Worm (Caenorhabditis elegans) whole organism, L1 larva: ENCODE measurements around the gene mrpl-4.

Experiments used
- alr-1 ChIP-seq: fragments of 200-800 bp; sonication (Bioruptor generic); optimal IDR thresholded peaks from 2 replicates; lab custom pipeline; 2018; ENCODE audit warnings: borderline replicate concordance, mild to moderate bottlenecking, missing genetic modification characterization, missing compliant biosample characterization
- ceh-63 ChIP-seq: fragments of 200-800 bp; sonication (Bioruptor generic); optimal IDR thresholded peaks from 2 replicates; lab custom pipeline; 2018; ENCODE audit warnings: mild to moderate bottlenecking, missing genetic modification characterization, missing compliant biosample characterization
- ceh-8 ChIP-seq: fragments of 200-800 bp; sonication (Bioruptor generic); optimal IDR thresholded peaks from 2 replicates; lab custom pipeline; 2018; ENCODE audit warnings: mild to moderate bottlenecking, missing genetic modification characterization, moderate library complexity, missing compliant biosample characterization
- ceh-88 ChIP-seq: fragments of 200-800 bp; sonication (Bioruptor generic); IDR thresholded peaks from 2 replicates; pipeline ENCODE4 v1.3.6; 2022; ENCODE audit warnings: missing genetic modification characterization, missing compliant biosample characterization
- ceh-90 ChIP-seq: sonication (generic microtip); optimal IDR thresholded peaks from 2 replicates; lab custom pipeline; 2016; ENCODE audit warnings: missing genetic modification characterization, missing compliant biosample characterization
- ces-1 ChIP-seq: fragments of 150-350 bp; optimal IDR thresholded peaks from 2 replicates; lab custom pipeline; 2014; ENCODE audit warnings: missing biosample characterization, missing genetic modification reagents, missing genetic modification characterization
- dsc-1 ChIP-seq: sonication (generic microtip); optimal IDR thresholded peaks from 2 replicates; lab custom pipeline; 2016; ENCODE audit warnings: mild to moderate bottlenecking, missing genetic modification characterization, missing compliant biosample characterization
- efl-1 ChIP-seq, 4 experiments: fragments of 150-350 bp; optimal IDR thresholded peaks in 3 of 4; peaks in 1 of 4; 1 replicate in 1 of 4; 2 replicates in 3 of 4; lab custom pipeline; 2014; ENCODE audit warnings: missing biosample characterization in 2 of 4, missing genetic modification characterization in 2 of 4, missing genetic modification reagents in 2 of 4
- efl-3 ChIP-seq: fragments of 200-800 bp; sonication (Bioruptor generic); optimal IDR thresholded peaks from 2 replicates; lab custom pipeline; 2018; ENCODE audit warnings: mild to moderate bottlenecking, missing genetic modification characterization, missing compliant biosample characterization
- elt-2 ChIP-seq: sonication (generic microtip); optimal IDR thresholded peaks from 2 replicates; lab custom pipeline; 2016; ENCODE audit warnings: missing genetic modification characterization, mild to moderate bottlenecking, inconsistent platforms, missing compliant biosample characterization, missing genetic modification reagents
- ets-5 ChIP-seq: fragments of 200-800 bp; sonication (Bioruptor generic); IDR thresholded peaks from 2 replicates; pipeline ENCODE4 v1.3.6; 2022; ENCODE audit warnings: missing genetic modification characterization, missing compliant biosample characterization
- fkh-10 ChIP-seq: sonication (generic microtip); optimal IDR thresholded peaks from 2 replicates; lab custom pipeline; 2017; ENCODE audit warnings: missing biosample characterization, missing genetic modification reagents, missing genetic modification characterization
- fkh-4 ChIP-seq: sonication (generic microtip); optimal IDR thresholded peaks from 2 replicates; lab custom pipeline; 2016; ENCODE audit warnings: missing compliant biosample characterization, missing genetic modification characterization, borderline replicate concordance
- grh-1 ChIP-seq: fragments of 200-800 bp; sonication (Bioruptor generic); IDR thresholded peaks from 2 replicates; pipeline ENCODE4 v1.3.6; 2022; ENCODE audit warnings: missing genetic modification reagents, missing genetic modification characterization, missing compliant biosample characterization
- hlh-17 ChIP-seq: fragments of 200-800 bp; sonication (Bioruptor generic); optimal IDR thresholded peaks from 2 replicates; lab custom pipeline; 2018; ENCODE audit warnings: missing genetic modification characterization, mild to moderate bottlenecking, missing compliant biosample characterization, moderate library complexity, borderline replicate concordance
- hpl-2 ChIP-seq: fragments of 150-350 bp; optimal IDR thresholded peaks from 2 replicates; lab custom pipeline; 2014; ENCODE audit warnings: missing biosample characterization, missing genetic modification reagents, missing genetic modification characterization
- isw-1 ChIP-seq: fragments of 200-800 bp; sonication (Bioruptor generic); IDR thresholded peaks from 2 replicates; pipeline ENCODE4 v1.3.6; 2022; ENCODE audit warnings: missing genetic modification characterization, missing compliant biosample characterization
- lin-13 ChIP-seq: fragments of 150-350 bp; optimal IDR thresholded peaks from 2 replicates; lab custom pipeline; 2014; ENCODE audit warnings: missing biosample characterization, missing genetic modification reagents, missing genetic modification characterization
- lin-35 ChIP-seq, 2 experiments: fragments of 150-350 bp; optimal IDR thresholded peaks; 2 replicates each; lab custom pipeline; 2014; ENCODE audit warnings: missing biosample characterization in 2 of 2, missing genetic modification characterization in 2 of 2, missing genetic modification reagents in 2 of 2
- lin-39 ChIP-seq: fragments of 150-350 bp; optimal IDR thresholded peaks from 2 replicates; lab custom pipeline; 2014; ENCODE audit warnings: missing biosample characterization, missing genetic modification reagents, missing genetic modification characterization
- lsy-2 ChIP-seq, 2 experiments: fragments of 150-350 bp; optimal IDR thresholded peaks; 2 replicates each; lab custom pipeline; 2014; ENCODE audit warnings: missing biosample characterization in 2 of 2, missing genetic modification characterization in 2 of 2
- mab-9 ChIP-seq: fragments of 200-800 bp; sonication (Bioruptor generic); IDR thresholded peaks from 2 replicates; pipeline ENCODE4 v1.3.6; 2022; ENCODE audit warnings: missing genetic modification reagents, missing genetic modification characterization, missing compliant biosample characterization
- mdl-1 ChIP-seq, 2 experiments: fragments of 150-350 bp; optimal IDR thresholded peaks; 2 replicates each; lab custom pipeline; 2014 to 2017; ENCODE audit warnings: missing biosample characterization in 2 of 2, missing genetic modification characterization in 2 of 2, inconsistent platforms in 1 of 2
- nhr-11 ChIP-seq: fragments of 150-350 bp; optimal IDR thresholded peaks from 2 replicates; lab custom pipeline; 2014; ENCODE audit warnings: missing biosample characterization, missing genetic modification characterization
- nhr-12 ChIP-seq: sonication (generic microtip); optimal IDR thresholded peaks from 2 replicates; lab custom pipeline; 2017; ENCODE audit warnings: missing biosample characterization, missing genetic modification characterization
- nhr-19 ChIP-seq: fragments of 200-800 bp; sonication (Bioruptor generic); conservative IDR thresholded peaks from 2 replicates; pipeline ENCODE4 v1.3.6; 2022; ENCODE audit warnings: missing genetic modification characterization, missing compliant biosample characterization
- nhr-20 ChIP-seq: sonication (generic microtip); optimal IDR thresholded peaks from 2 replicates; lab custom pipeline; 2016; ENCODE audit warnings: mild to moderate bottlenecking, missing genetic modification characterization, missing compliant biosample characterization
- nhr-28 ChIP-seq: fragments of 150-350 bp; optimal IDR thresholded peaks from 2 replicates; lab custom pipeline; 2014; ENCODE audit warnings: missing biosample characterization, missing genetic modification characterization
- nhr-71 ChIP-seq: sonication (generic microtip); optimal IDR thresholded peaks from 2 replicates; lab custom pipeline; 2016; ENCODE audit warnings: mild to moderate bottlenecking, missing genetic modification characterization, moderate library complexity, missing compliant biosample characterization
- nhr-76 ChIP-seq: sonication (generic microtip); optimal IDR thresholded peaks from 2 replicates; lab custom pipeline; 2017; ENCODE audit warnings: missing biosample characterization, missing genetic modification characterization
- nhr-85 ChIP-seq: sonication (generic microtip); peaks from one replicate; lab custom pipeline; 2016; ENCODE audit warnings: missing genetic modification characterization, inconsistent platforms, missing compliant biosample characterization
- pqm-1 ChIP-seq: sonication (generic microtip); optimal IDR thresholded peaks from 3 replicates; lab custom pipeline; 2017; ENCODE audit warnings: missing biosample characterization, missing genetic modification characterization
- rnt-1 ChIP-seq: sonication (generic microtip); optimal IDR thresholded peaks from 2 replicates; lab custom pipeline; 2016; ENCODE audit warnings: mild to moderate bottlenecking, missing genetic modification characterization, moderate library complexity, missing compliant biosample characterization
- skn-1 ChIP-seq: fragments of 150-350 bp; optimal IDR thresholded peaks from 2 replicates; lab custom pipeline; 2014; ENCODE audit warnings: missing biosample characterization, missing genetic modification characterization
- snu-23 ChIP-seq: sonication (generic microtip); optimal IDR thresholded peaks from 2 replicates; lab custom pipeline; 2016; ENCODE audit warnings: missing genetic modification characterization, missing compliant biosample characterization
- sup-37 ChIP-seq: fragments of 200-800 bp; sonication (Bioruptor generic); optimal IDR thresholded peaks from 2 replicates; lab custom pipeline; 2018; ENCODE audit warnings: mild to moderate bottlenecking, missing genetic modification characterization, missing compliant biosample characterization
- swsn-7 ChIP-seq: sonication (generic microtip); optimal IDR thresholded peaks from 2 replicates; lab custom pipeline; 2016; ENCODE audit warnings: missing genetic modification characterization, missing compliant biosample characterization
- tbx-2 ChIP-seq: sonication (generic microtip); optimal IDR thresholded peaks from 2 replicates; lab custom pipeline; 2016; ENCODE audit warnings: missing genetic modification characterization, missing compliant biosample characterization
- tlp-1 ChIP-seq: fragments of 150-350 bp; optimal IDR thresholded peaks from 2 replicates; lab custom pipeline; 2014; ENCODE audit warnings: missing biosample characterization, missing genetic modification characterization
- unc-130 ChIP-seq: fragments of 150-350 bp; optimal IDR thresholded peaks from 2 replicates; lab custom pipeline; 2017; ENCODE audit warnings: missing biosample characterization, missing genetic modification characterization, inconsistent platforms
- unc-30 ChIP-seq: sonication (generic microtip); optimal IDR thresholded peaks from 2 replicates; lab custom pipeline; 2017; ENCODE audit warnings: missing biosample characterization, missing genetic modification characterization
- unc-62 ChIP-seq: fragments of 150-350 bp; optimal IDR thresholded peaks from 2 replicates; lab custom pipeline; 2014; ENCODE audit warnings: missing biosample characterization, missing genetic modification reagents, missing genetic modification characterization
- unc-98 ChIP-seq: fragments of 200-800 bp; sonication (Bioruptor generic); IDR thresholded peaks from 2 replicates; pipeline ENCODE4 v1.3.6; 2022; ENCODE audit warnings: missing genetic modification characterization, missing compliant biosample characterization
- vab-15 ChIP-seq: sonication (generic microtip); optimal IDR thresholded peaks from 2 replicates; lab custom pipeline; 2017; ENCODE audit warnings: missing genotype, mild to moderate bottlenecking, missing genetic modification characterization, missing compliant biosample characterization
- zip-4 ChIP-seq: fragments of 200-800 bp; sonication (Bioruptor generic); optimal IDR thresholded peaks from 2 replicates; lab custom pipeline; 2018; ENCODE audit warnings: mild to moderate bottlenecking, missing genetic modification characterization, moderate library complexity, missing compliant biosample characterization
- ztf-11 ChIP-seq, 2 experiments: sonication (generic microtip); optimal IDR thresholded peaks; 2 replicates each; lab custom pipeline; 2016 to 2017; ENCODE audit warnings: missing genetic modification characterization in 2 of 2, missing biosample characterization in 1 of 2, missing compliant biosample characterization in 1 of 2

The mrpl-4 gene

ce11 chrV:8428585-8429414 lies 38.3 kb upstream of the mrpl-4 start (continued):
- TF ChIP-seq lin-35 (GFP tag; optimal IDR thresholded peaks at IDR 0.05; lab: Kevin White, UChicago) (peak in 1 of 2 experiments; percentile 11), hlh-17 (GFP tag; lab: Kevin White, UChicago) (no peak), ces-1 (no peak), unc-62 (no peak), skn-1 (no peak), unc-30 (tag; lab: Kevin White, UChicago) (no peak), ceh-88 (GFP tag; lab: Robert Waterston, UW) (no peak), nhr-28 (tag; lab: Kevin White, UChicago) (no peak), zip-4 (GFP tag; lab: Kevin White, UChicago) (no peak), nhr-20 (tag; lab: Kevin White, UChicago) (peak; percentile 3), swsn-7 (tag; lab: Kevin White, UChicago) (peak; percentile 40)

ce11 chrV:8431295-8431694 lies 35.8 kb upstream of the mrpl-4 start:
- TF ChIP-seq nhr-19 (GFP tag; lab: Robert Waterston, UW) (peak; percentile 37), rnt-1 (peak; percentile 35)

- TF ChIP-seq mdl-1 (tag; optimal IDR thresholded peaks at IDR 0.05; lab: Kevin White, UChicago) (no peak), hpl-2 (GFP tag; lab: Kevin White, UChicago) (no peak), fkh-10 (GFP tag; lab: Kevin White, UChicago) (no peak), lin-13 (GFP tag; lab: Kevin White, UChicago) (no peak), nhr-12 (tag; lab: Kevin White, UChicago) (no peak), tlp-1 (no peak), elt-2 (tag; lab: Kevin White, UChicago) (peak; percentile 66), isw-1 (no peak), tbx-2 (tag; lab: Kevin White, UChicago) (no peak), unc-30 (tag; lab: Kevin White, UChicago) (no peak), zip-4 (GFP tag; lab: Kevin White, UChicago) (no peak), unc-130 (tag; lab: Kevin White, UChicago) (no peak), sup-37 (GFP tag; lab: Kevin White, UChicago) (no peak), pqm-1 (tag; lab: Kevin White, UChicago) (no peak), snu-23 (peak; percentile 26), rnt-1 (no peak), ceh-90 (tag; lab: Kevin White, UChicago) (no peak), nhr-28 (tag; lab: Kevin White, UChicago) (no peak), lsy-2 (tag; optimal IDR thresholded peaks at IDR 0.05; lab: Kevin White, UChicago) (no peak), nhr-19 (GFP tag; lab: Robert Waterston, UW) (no peak), efl-1 (optimal IDR thresholded peaks at IDR 0.05; lab: Kevin White, UChicago) (no peak), efl-1 (GFP tag; optimal IDR thresholded peaks at IDR 0.05 in 1 of 2; lab: Kevin White, UChicago) (no peak), alr-1 (tag; lab: Kevin White, UChicago) (no peak), grh-1 (GFP tag; lab: Robert Waterston, UW) (no peak), vab-15 (no peak), dsc-1 (tag; lab: Kevin White, UChicago) (no peak), nhr-11 (tag; lab: Kevin White, UChicago) (no peak), fkh-4 (tag; lab: Kevin White, UChicago) (no peak), ceh-88 (GFP tag; lab: Robert Waterston, UW) (no peak), mab-9 (no peak), unc-98 (no peak), nhr-20 (tag; lab: Kevin White, UChicago) (peak; percentile 32), lin-39 (tag; lab: Kevin White, UChicago) (no peak), nhr-85 (tag; lab: Kevin White, UChicago) (peak; percentile 6), ets-5 (no peak), ceh-8 (GFP tag; lab: Kevin White, UChicago) (no peak), efl-3 (no peak), nhr-71 (peak; percentile 20), unc-62 (no peak), ztf-11 (tag; optimal IDR thresholded peaks at IDR 0.05; lab: Kevin White, UChicago) (no peak), ceh-63 (no peak), nhr-76 (tag; lab: Kevin White, UChicago) (no peak)
These were observed 32.7 kb upstream of the mrpl-4 start for ce11 chrV:8434400-8434827.
